Worm (Caenorhabditis elegans) whole organism, young adult: ENCODE results near the gene mif-4.

Experiments used
- B0019.2 ChIP-seq: fragments of 200-800 bp; sonication (Bioruptor generic); conservative IDR thresholded peaks from 2 replicates; pipeline ENCODE4 v1.3.6; 2022; ENCODE audit warnings: missing genetic modification reagents, missing genetic modification characterization, missing compliant biosample characterization
- egl-18 ChIP-seq: fragments of 200-800 bp; sonication (Bioruptor generic); IDR thresholded peaks from 2 replicates; pipeline ENCODE4 v1.3.6; 2022; ENCODE audit warnings: missing genetic modification reagents, missing genetic modification characterization, missing compliant biosample characterization
- nfyb-1 ChIP-seq: fragments of 200-800 bp; sonication (Bioruptor generic); IDR thresholded peaks from 2 replicates; pipeline ENCODE4 v1.3.6; 2022; ENCODE audit warnings: missing genetic modification reagents, missing genetic modification characterization, missing compliant biosample characterization
- nhr-80 ChIP-seq: sonication (generic microtip); optimal IDR thresholded peaks from 2 replicates; lab custom pipeline; 2016; ENCODE audit warnings: missing genetic modification characterization, missing compliant biosample characterization
- pha-4 ChIP-seq: fragments of 150-350 bp; sonication (generic microtip); optimal IDR thresholded peaks from 2 replicates; lab custom pipeline; 2014; ENCODE audit warnings: missing biosample characterization, missing genetic modification reagents, missing genetic modification characterization
- rcor-1 ChIP-seq: fragments of 200-800 bp; sonication (Bioruptor generic); IDR thresholded peaks from 2 replicates; pipeline ENCODE4 v1.3.6; 2022; ENCODE audit warnings: missing genetic modification reagents, missing genetic modification characterization, missing compliant biosample characterization
- rpc-1 ChIP-seq, 2 experiments: fragments of 150-350 bp in 1 of 2; sonication (generic microtip) in 1 of 2; optimal IDR thresholded peaks; 2 replicates each; lab custom pipeline; 2014 to 2018; ENCODE audit warnings: missing biosample characterization in 1 of 2, missing genetic modification characterization in 1 of 2, missing genetic modification reagents in 1 of 2, missing genotype in 1 of 2
- ztf-3 ChIP-seq: fragments of 200-800 bp; sonication (Bioruptor generic); optimal IDR thresholded peaks from 2 replicates; lab custom pipeline; 2018; ENCODE audit warnings: mild to moderate bottlenecking, missing genetic modification characterization, missing compliant biosample characterization
- ztf-6 ChIP-seq: fragments of 200-800 bp; sonication (Bioruptor generic); IDR thresholded peaks from 2 replicates; pipeline ENCODE4 v1.3.6; 2022; ENCODE audit warnings: missing genetic modification reagents, missing genetic modification characterization, missing compliant biosample characterization

DNA sequence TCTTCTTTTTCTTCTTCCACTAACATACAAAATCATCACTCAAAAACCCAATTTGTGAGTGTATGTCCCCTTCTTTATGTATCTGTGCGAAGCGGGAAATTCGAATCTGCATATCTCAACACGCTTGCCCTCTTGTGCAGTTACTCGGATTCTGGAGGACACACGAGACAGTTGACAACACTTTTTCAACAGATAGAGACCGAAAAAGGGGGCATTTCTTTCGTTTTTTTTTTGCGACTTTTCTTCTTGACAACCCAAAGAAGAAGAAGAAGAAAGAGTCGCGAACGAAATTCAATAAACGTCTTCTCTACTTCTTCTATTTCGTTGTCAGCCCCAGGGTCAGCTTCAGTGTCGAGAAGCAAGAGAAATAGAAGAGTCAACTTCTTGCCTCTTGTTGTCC is 30.2 kb upstream of the mif-4 start:
- no peak for TF ChIP-seq nhr-80 (tag; lab: Kevin White, UChicago)
- no peak for TF ChIP-seq egl-18 (GFP tag; lab: Robert Waterston, UW)
- no peak for TF ChIP-seq ztf-6 (GFP tag; lab: Robert Waterston, UW)
- TF ChIP-seq rpc-1 (optimal IDR thresholded peaks at IDR 0.05; lab: Kevin White, UChicago) = no peak
- TF ChIP-seq rpc-1 (tag; optimal IDR thresholded peaks at IDR 0.05; lab: Kevin White, UChicago) = no peak
- no peak for TF ChIP-seq B0019.2 (GFP tag; lab: Robert Waterston, UW)
- no peak for TF ChIP-seq ztf-3 (GFP tag; lab: Kevin White, UChicago)
- TF ChIP-seq nfyb-1 (GFP tag; lab: Robert Waterston, UW) = no peak
- no peak for TF ChIP-seq rcor-1 (GFP tag; lab: Robert Waterston, UW)
- no peak for TF ChIP-seq pha-4 (tag; lab: Kevin White, UChicago)
